Fruit fly (Drosophila melanogaster): ENCODE measurements around the gene CG9578.

- peak; percentile 16 for TF ChIP-seq CG12659 (GFP tag; optimal IDR thresholded peaks at IDR 0.05)
- TF ChIP-seq Mes4 (GFP tag; optimal IDR thresholded peaks at IDR 0.05): no peak
- TF ChIP-seq ci (GFP tag; IDR thresholded peaks at IDR 0.05): no peak
- TF ChIP-seq Side (GFP tag; optimal IDR thresholded peaks at IDR 0.05): no peak
- TF ChIP-seq ken (GFP tag; IDR thresholded peaks at IDR 0.05): no peak
- no peak for TF ChIP-seq ttk (GFP tag; IDR thresholded peaks at IDR 0.05)
Observed at dm6 chrX:20169898-20170297, at the start of gene CG9578, which contains the start of gene CG9581.
